Worm (Caenorhabditis elegans): Measurements from ENCODE around the gene rfc-1.

DNA sequence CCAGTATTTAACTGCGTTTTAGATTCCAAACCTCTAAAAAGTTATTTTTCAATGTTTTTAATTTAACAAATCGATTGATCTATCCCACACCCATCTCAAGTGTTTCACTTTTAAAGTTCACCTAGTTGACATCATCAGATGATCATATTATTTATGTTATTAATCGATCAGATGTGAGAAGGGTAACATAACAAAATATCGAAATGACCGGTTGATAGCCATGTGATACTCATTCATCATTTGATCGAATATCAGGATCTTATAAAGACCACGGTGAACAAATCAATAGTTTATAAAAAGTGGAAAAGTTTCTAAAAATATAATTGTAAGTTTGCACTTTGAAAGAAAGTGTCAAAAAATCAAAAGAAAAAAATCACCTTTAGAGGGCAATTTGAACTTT is 9.9 kb upstream of the rfc-1 start:
- no peak for TF ChIP-seq lin-39 (tag; optimal IDR thresholded peaks at IDR 0.05)
- no peak for TF ChIP-seq unc-62 (GFP tag; optimal IDR thresholded peaks at IDR 0.05)
- no peak for TF ChIP-seq fkh-2 (tag; optimal IDR thresholded peaks at IDR 0.05)
- no peak for TF ChIP-seq nhr-237 (tag; optimal IDR thresholded peaks at IDR 0.05)
- TF ChIP-seq R02D3.7 (tag; optimal IDR thresholded peaks at IDR 0.05), result no peak
- TF ChIP-seq fkh-10 (GFP tag; optimal IDR thresholded peaks at IDR 0.05), result no peak
- TF ChIP-seq nhr-28 (tag; optimal IDR thresholded peaks at IDR 0.05), result no peak
- no peak for TF ChIP-seq elt-2 (tag; optimal IDR thresholded peaks at IDR 0.05)
- no peak for TF ChIP-seq zag-1 (tag; optimal IDR thresholded peaks at IDR 0.05)
- no peak for TF ChIP-seq elt-3 (tag; optimal IDR thresholded peaks at IDR 0.05)
- no peak for TF ChIP-seq snpc-4 (tag; optimal IDR thresholded peaks at IDR 0.05)
- no peak for TF ChIP-seq lin-15B (tag; optimal IDR thresholded peaks at IDR 0.05)
- TF ChIP-seq nhr-11 (tag; optimal IDR thresholded peaks at IDR 0.05), result no peak

All from whole organism, L3 larva.